Fruit fly (Drosophila melanogaster) whole organism, pupa: Measurements from ENCODE around the gene CG12104.

Experiments
- CG10348 ChIP-seq: fragments of 200-800 bp; sonication (Bioruptor generic); IDR thresholded peaks from 2 replicates; pipeline ENCODE4 v1.3.6; 2022; ENCODE audit warnings: missing biosample characterization, missing genetic modification characterization
- CG12605 ChIP-seq: fragments of 200-800 bp; sonication (Bioruptor generic); IDR thresholded peaks from 2 replicates; pipeline ENCODE4 v1.3.6; 2022; ENCODE audit warnings: missing biosample characterization, missing genetic modification characterization
- CG13204 ChIP-seq: fragments of 200-800 bp; sonication (Bioruptor generic); optimal IDR thresholded peaks from 2 replicates; lab custom pipeline; 2018; ENCODE audit warnings: missing biosample characterization, mild to moderate bottlenecking, missing genetic modification characterization, moderate library complexity
- CG14655 ChIP-seq: fragments of 200-800 bp; sonication (Bioruptor generic); optimal IDR thresholded peaks from 3 replicates; lab custom pipeline; 2017; ENCODE audit warnings: mild to moderate bottlenecking, missing biosample characterization, missing genetic modification reagents, missing genetic modification characterization
- CG15710 ChIP-seq: fragments of 200-800 bp; sonication (Bioruptor generic); optimal IDR thresholded peaks from 2 replicates; lab custom pipeline; 2018; ENCODE audit warnings: missing biosample characterization, mild to moderate bottlenecking, missing genetic modification characterization, moderate library complexity
- CG17806 ChIP-seq: fragments of 200-800 bp; sonication (Bioruptor generic); optimal IDR thresholded peaks from 2 replicates; lab custom pipeline; 2018; ENCODE audit warnings: missing biosample characterization, mild to moderate bottlenecking, missing genetic modification characterization, moderate library complexity
- CG32121 ChIP-seq: fragments of 200-800 bp; sonication (Bioruptor generic); IDR thresholded peaks from 2 replicates; pipeline ENCODE4 v1.3.6; 2022; ENCODE audit warnings: missing biosample characterization, missing genetic modification characterization
- CG34367 ChIP-seq: fragments of 200-800 bp; sonication (Bioruptor generic); optimal IDR thresholded peaks from 2 replicates; lab custom pipeline; 2018; ENCODE audit warnings: missing biosample characterization, mild to moderate bottlenecking, missing genetic modification characterization
- CG4496 ChIP-seq: fragments of 200-800 bp; sonication (Bioruptor generic); IDR thresholded peaks from 3 replicates; pipeline ENCODE4 v1.3.6; 2022; ENCODE audit warnings: missing biosample characterization, missing genetic modification characterization
- CG8159 ChIP-seq: fragments of 200-800 bp; sonication (Bioruptor generic); optimal IDR thresholded peaks from 3 replicates; lab custom pipeline; 2018; ENCODE audit warnings: missing biosample characterization, mild to moderate bottlenecking, missing genetic modification characterization, moderate library complexity
- CG8301 ChIP-seq: fragments of 200-800 bp; sonication (Bioruptor generic); optimal IDR thresholded peaks from 2 replicates; lab custom pipeline; 2018; ENCODE audit warnings: missing biosample characterization, mild to moderate bottlenecking, missing genetic modification characterization
- CG9948 ChIP-seq: fragments of 200-800 bp; sonication (Bioruptor generic); optimal IDR thresholded peaks from 2 replicates; lab custom pipeline; 2018; ENCODE audit warnings: missing biosample characterization, mild to moderate bottlenecking, missing genetic modification characterization, moderate library complexity
- D1 ChIP-seq: fragments of 200-800 bp; sonication (Bioruptor generic); optimal IDR thresholded peaks from 2 replicates; lab custom pipeline; 2018; ENCODE audit warnings: missing biosample characterization, mild to moderate bottlenecking, missing genetic modification characterization, moderate library complexity
- EcR ChIP-seq: fragments of 200-800 bp; sonication (Bioruptor generic); optimal IDR thresholded peaks from 3 replicates; lab custom pipeline; 2019; ENCODE audit warnings: missing biosample characterization, missing genetic modification characterization, mild to moderate bottlenecking, moderate library complexity, missing genetic modification reagents
- Ets98B ChIP-seq: fragments of 200-800 bp; sonication (Bioruptor generic); IDR thresholded peaks from 2 replicates; pipeline ENCODE4 v1.3.6; 2022; ENCODE audit warnings: missing biosample characterization, missing genetic modification characterization
- Pif1A ChIP-seq: fragments of 200-800 bp; sonication (Bioruptor generic); optimal IDR thresholded peaks from 3 replicates; lab custom pipeline; 2016; ENCODE audit warnings: missing biosample characterization, missing genetic modification characterization
- Pif1B ChIP-seq: fragments of 200-800 bp; sonication (Bioruptor generic); optimal IDR thresholded peaks from 3 replicates; lab custom pipeline; 2016; ENCODE audit warnings: missing biosample characterization, missing genetic modification characterization
- Snoo ChIP-seq: fragments of 200-800 bp; sonication (Bioruptor generic); optimal IDR thresholded peaks from 3 replicates; lab custom pipeline; 2017; ENCODE audit warnings: missing biosample characterization, mild to moderate bottlenecking, missing genetic modification characterization, inconsistent platforms
- fd96Ca ChIP-seq: fragments of 200-800 bp; sonication (Bioruptor generic); IDR thresholded peaks from 3 replicates; pipeline ENCODE4 v1.3.6; 2022; ENCODE audit warnings: missing biosample characterization, missing genetic modification characterization
- gl ChIP-seq: fragments of 200-800 bp; sonication (Bioruptor generic); optimal IDR thresholded peaks from 2 replicates; lab custom pipeline; 2018; ENCODE audit warnings: missing biosample characterization, mild to moderate bottlenecking, missing genetic modification characterization
- rn ChIP-seq: fragments of 200-800 bp; sonication (Bioruptor generic); IDR thresholded peaks from 2 replicates; pipeline ENCODE4 v1.3.6; 2022; ENCODE audit warnings: missing biosample characterization, missing genetic modification characterization

CG12104 gene

dm6 chr3L:1571077-1571476 is 31.4 kb downstream of the CG12104 start:
- TF ChIP-seq CG4496 (GFP tag; lab: Robert Waterston, UW) (no peak), CG34367 (tag; lab: Kevin White, UChicago) (no peak), D1 (tag; lab: Kevin White, UChicago) (no peak), Pif1A (GFP tag; lab: Kevin White, UChicago) (no peak), Snoo (no peak), EcR (GFP tag; lab: Kevin White, UChicago) (no peak), CG8159 (tag; lab: Kevin White, UChicago) (no peak), CG10348 (no peak), CG17806 (tag; lab: Kevin White, UChicago) (no peak), CG32121 (no peak), CG14655 (GFP tag; lab: Kevin White, UChicago) (no peak), CG9948 (tag; lab: Kevin White, UChicago) (no peak), CG12605 (GFP tag; lab: Robert Waterston, UW) (no peak), CG15710 (tag; lab: Kevin White, UChicago) (no peak), Ets98B (GFP tag; lab: Robert Waterston, UW) (no peak), fd96Ca (no peak), rn (GFP tag; lab: Robert Waterston, UW) (no peak), Pif1B (no peak)

dm6 chr3L:1569966-1570276 is 32.6 kb downstream of the CG12104 start:
- TF ChIP-seq EcR (GFP tag; lab: Kevin White, UChicago) (peak; percentile 44), Pif1B (no peak), Snoo (no peak), CG4496 (GFP tag; lab: Robert Waterston, UW) (no peak), CG32121 (0 out of 2 replicates have a peak, but pooled peaks have one; percentile 28), CG12605 (GFP tag; lab: Robert Waterston, UW) (peak; percentile 64)

DNA sequence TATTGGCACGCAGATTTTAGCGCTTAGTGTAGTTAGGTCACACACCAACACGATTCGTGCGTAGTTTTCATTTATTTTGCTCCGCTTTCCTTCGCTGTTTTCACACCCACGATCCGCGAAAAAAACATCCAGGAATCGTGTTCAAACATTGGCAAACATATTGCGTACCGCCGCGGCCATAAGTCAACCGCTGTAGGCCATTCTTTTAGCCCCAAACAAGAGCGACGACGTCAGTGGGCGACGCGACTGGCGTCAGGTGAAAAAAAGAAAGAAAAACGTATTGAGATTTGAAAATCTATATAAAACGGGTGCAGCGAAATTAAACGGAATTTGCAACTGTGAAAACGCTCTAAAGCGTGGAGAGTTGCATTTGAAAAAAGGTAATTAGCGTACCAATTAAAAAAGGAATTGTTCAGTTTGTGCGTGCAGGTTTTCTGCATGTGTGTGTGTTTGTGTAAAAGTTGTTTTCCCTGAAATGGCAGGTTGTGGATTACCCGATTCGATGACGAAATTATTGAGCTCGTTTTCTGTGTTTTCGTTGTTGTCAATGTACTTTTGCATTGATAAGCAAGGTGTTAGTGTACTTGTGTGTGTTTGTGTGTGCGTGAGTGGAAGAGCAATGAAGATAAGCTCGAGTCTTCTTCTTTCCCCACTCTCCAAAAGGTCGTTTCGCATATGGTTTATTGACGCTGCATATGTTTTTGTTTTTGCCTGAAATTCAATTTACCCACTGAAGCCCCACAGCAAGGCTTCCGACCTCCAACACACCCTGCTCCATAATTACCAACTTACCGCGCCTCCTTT is 33.1 kb downstream of the CG12104 start, which contains the start of gene Tmep:
Gene Tmep (plus strand): TSS at position 20 of the 804 bp plus-strand sequence.
- no peak for TF ChIP-seq CG15710 (tag; lab: Kevin White, UChicago)
- TF ChIP-seq EcR (GFP tag; lab: Kevin White, UChicago) = peak; percentile 75
- TF ChIP-seq, all 21 proteins: peak for 1

DNA sequence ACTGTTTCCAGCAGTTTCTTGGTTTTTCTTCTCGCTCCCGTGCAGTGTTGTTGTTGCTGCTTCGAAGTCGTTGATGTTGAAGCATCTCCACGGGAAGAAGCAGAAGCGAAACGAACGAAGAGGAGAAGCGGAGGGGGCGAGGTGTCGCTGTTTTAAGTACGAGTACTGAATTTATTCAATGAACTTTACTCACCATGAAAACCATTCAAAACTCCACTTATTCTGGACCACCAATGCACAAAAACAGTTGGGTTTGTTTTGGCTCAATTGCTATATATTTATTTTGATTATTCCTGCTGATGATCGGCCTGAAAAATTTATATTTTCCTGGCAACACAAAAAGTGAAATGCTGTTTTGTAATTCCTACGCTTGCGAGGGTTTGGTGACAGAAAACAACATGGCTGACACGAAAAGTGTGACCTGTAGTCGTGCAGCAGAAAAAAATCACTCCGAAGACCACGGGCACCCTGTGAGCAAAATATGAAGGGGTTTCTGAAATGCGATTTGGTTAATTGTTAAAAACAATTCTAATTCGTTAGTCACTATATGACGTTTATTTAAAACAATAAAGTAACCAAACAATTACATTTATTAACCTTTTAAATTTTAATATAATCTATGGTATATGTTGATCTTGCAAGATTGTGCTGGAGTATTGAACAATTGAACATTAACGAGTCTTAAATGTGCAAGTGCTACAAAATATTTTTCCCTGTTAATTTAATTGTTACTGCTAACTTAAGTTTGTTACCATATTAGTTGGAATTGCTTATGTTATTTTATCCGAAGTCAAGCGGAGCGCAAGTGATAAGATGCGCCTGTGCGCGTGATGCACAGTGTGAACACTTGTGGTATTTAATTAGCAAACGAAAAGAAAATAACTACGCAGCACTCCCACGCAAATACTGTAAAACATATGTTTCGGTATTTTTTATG is 34.0 kb downstream of the CG12104 start, which contains the start of gene CG7879:
Gene CG7879 (minus strand): TSS at position 384 of the 937 bp plus-strand sequence.
- TF ChIP-seq CG13204 (GFP tag; lab: Kevin White, UChicago) = no peak
- TF ChIP-seq CG34367 (tag; lab: Kevin White, UChicago) = no peak
- TF ChIP-seq EcR (GFP tag; lab: Kevin White, UChicago) = peak; percentile 55
- peak; percentile 25 for TF ChIP-seq CG8159 (tag; lab: Kevin White, UChicago)
- TF ChIP-seq CG9948 (tag; lab: Kevin White, UChicago) = no peak
- no peak for TF ChIP-seq CG14655 (GFP tag; lab: Kevin White, UChicago)
- peak; percentile 34; the same call in 1 of the 3 replicates for TF ChIP-seq fd96Ca
- TF ChIP-seq Ets98B (GFP tag; lab: Robert Waterston, UW) = no peak; the same call in 1 of the 2 replicates
- TF ChIP-seq rn (GFP tag; lab: Robert Waterston, UW) = no peak
- no peak for TF ChIP-seq gl (tag; lab: Kevin White, UChicago)
- no peak for TF ChIP-seq Snoo
- TF ChIP-seq CG8301 (tag; lab: Kevin White, UChicago) = no peak
- no peak for TF ChIP-seq CG17806 (tag; lab: Kevin White, UChicago)
- 0 out of 3 replicates have a peak, but pooled peaks have one; percentile 17 for TF ChIP-seq CG4496 (GFP tag; lab: Robert Waterston, UW)
- no peak for TF ChIP-seq CG32121
- peak; percentile 18 for TF ChIP-seq CG15710 (tag; lab: Kevin White, UChicago)
- peak; percentile 46 for TF ChIP-seq Pif1B
- no peak for TF ChIP-seq CG12605 (GFP tag; lab: Robert Waterston, UW)
- TF ChIP-seq D1 (tag; lab: Kevin White, UChicago) = no peak
- TF ChIP-seq Pif1A (GFP tag; lab: Kevin White, UChicago) = no peak
- no peak for TF ChIP-seq CG10348

DNA sequence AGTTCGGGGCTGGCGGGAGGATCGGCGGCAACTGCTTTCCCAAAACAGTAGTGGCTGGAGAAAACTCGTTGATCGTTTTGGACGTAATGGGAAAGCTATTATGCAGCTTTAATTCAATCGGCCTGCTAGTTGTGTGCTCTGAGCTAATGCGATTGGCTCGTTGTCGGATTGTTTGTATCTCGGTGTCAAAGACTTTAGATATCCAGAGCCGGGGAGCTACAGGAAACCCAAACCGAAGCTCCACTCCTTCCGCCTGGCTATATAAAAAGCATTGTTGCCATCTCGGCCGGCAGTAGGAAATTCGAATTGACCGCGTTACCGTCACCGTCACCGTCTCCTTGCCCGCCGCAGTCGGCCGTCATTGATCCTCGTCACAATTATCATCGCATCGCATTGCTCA is 37.4 kb downstream of the CG12104 start, which contains the start of gene CG12003:
Gene CG12003 (plus strand): TSS at position 301 of the 400 bp plus-strand sequence.
- TF ChIP-seq CG10348 (no peak), gl (tag; lab: Kevin White, UChicago) (no peak), CG8301 (tag; lab: Kevin White, UChicago) (no peak), CG15710 (tag; lab: Kevin White, UChicago) (no peak), Pif1B (no peak), CG4496 (GFP tag; lab: Robert Waterston, UW) (no peak), CG9948 (tag; lab: Kevin White, UChicago) (no peak), rn (GFP tag; lab: Robert Waterston, UW) (no peak)
